Fruit fly (Drosophila melanogaster) whole organism, embryonic: ENCODE results near the gene Ddc.

Experiments used
- CG10267 ChIP-seq: fragments of 200-800 bp; sonication (Bioruptor generic); optimal IDR thresholded peaks from 2 replicates; lab custom pipeline; 2018; ENCODE audit warnings: missing biosample characterization, mild to moderate bottlenecking, missing genetic modification characterization, moderate library complexity
- CG11247 ChIP-seq: fragments of 200-800 bp; sonication (Bioruptor generic); IDR thresholded peaks from 2 replicates; pipeline ENCODE4 v1.3.6; 2022; ENCODE audit warnings: missing biosample characterization, missing genetic modification characterization
- CG11504 ChIP-seq: fragments of 200-800 bp; sonication (Bioruptor generic); optimal IDR thresholded peaks from 3 replicates; lab custom pipeline; 2019; ENCODE audit warnings: missing biosample characterization, mild to moderate bottlenecking, missing genetic modification characterization, moderate library complexity
- CG12155 ChIP-seq: fragments of 200-800 bp; sonication (Bioruptor generic); optimal IDR thresholded peaks from 3 replicates; lab custom pipeline; 2016; ENCODE audit warnings: missing biosample characterization, missing genetic modification characterization
- CG1233 ChIP-seq: fragments of 200-800 bp; sonication (Bioruptor generic); optimal IDR thresholded peaks from 4 replicates; lab custom pipeline; 2018; ENCODE audit warnings: missing biosample characterization, mild to moderate bottlenecking, missing genetic modification characterization
- CG12744 ChIP-seq: fragments of 200-800 bp; sonication (Bioruptor generic); optimal IDR thresholded peaks from 2 replicates; lab custom pipeline; 2016; ENCODE audit warnings: missing biosample characterization, missing genetic modification characterization
- CG13287 ChIP-seq: fragments of 200-800 bp; sonication (Bioruptor generic); IDR thresholded peaks from 2 replicates; pipeline ENCODE4 v1.3.6; 2022; ENCODE audit warnings: missing biosample characterization, missing genetic modification characterization; ENCODE audit not compliant: partially characterized antibody
- CG13894 ChIP-seq: fragments of 200-800 bp; sonication (Bioruptor generic); optimal IDR thresholded peaks from 3 replicates; lab custom pipeline; 2018; ENCODE audit warnings: missing biosample characterization, mild to moderate bottlenecking, missing genetic modification characterization, moderate library complexity
- CG14441 ChIP-seq: fragments of 200-800 bp; sonication (Bioruptor generic); IDR thresholded peaks from 2 replicates; pipeline ENCODE4 v1.3.6; 2022; ENCODE audit warnings: missing biosample characterization, missing genetic modification characterization
- CG14965 ChIP-seq: fragments of 200-800 bp; sonication (Bioruptor generic); optimal IDR thresholded peaks from 2 replicates; lab custom pipeline; 2016; ENCODE audit warnings: missing biosample characterization, missing genetic modification characterization, borderline replicate concordance
- CG15601 ChIP-seq: fragments of 200-800 bp; sonication (Bioruptor generic); optimal IDR thresholded peaks from 3 replicates; lab custom pipeline; 2019; ENCODE audit warnings: missing biosample characterization, mild to moderate bottlenecking, missing genetic modification characterization, moderate library complexity
- CG18476 ChIP-seq: fragments of 200-800 bp; sonication (Bioruptor generic); optimal IDR thresholded peaks from 2 replicates; lab custom pipeline; 2016; ENCODE audit warnings: missing biosample characterization, mild to moderate bottlenecking, missing genetic modification characterization
- CG18599 ChIP-seq: fragments of 200-800 bp; sonication (Bioruptor generic); optimal IDR thresholded peaks from 3 replicates; lab custom pipeline; 2017; ENCODE audit warnings: missing biosample characterization, missing genetic modification characterization, mild to moderate bottlenecking, moderate library complexity, missing genetic modification reagents
- CG18619 ChIP-seq: fragments of 200-800 bp; sonication (Bioruptor generic); optimal IDR thresholded peaks from 3 replicates; lab custom pipeline; 2017; ENCODE audit warnings: missing biosample characterization, mild to moderate bottlenecking, missing genetic modification characterization
- CG32772 ChIP-seq: fragments of 200-800 bp; sonication (Bioruptor generic); IDR thresholded peaks from 2 replicates; pipeline ENCODE4 v1.3.6; 2022; ENCODE audit warnings: missing biosample characterization, missing genetic modification characterization
- CG34224 ChIP-seq: fragments of 200-800 bp; sonication (Bioruptor generic); IDR thresholded peaks from 3 replicates; pipeline ENCODE4 v1.3.6; 2022; ENCODE audit warnings: missing biosample characterization, missing genetic modification characterization; ENCODE audit not compliant: partially characterized antibody
- CG6854 ChIP-seq: fragments of 200-800 bp; sonication (Bioruptor generic); optimal IDR thresholded peaks from 3 replicates; lab custom pipeline; 2017; ENCODE audit warnings: missing biosample characterization, mild to moderate bottlenecking, missing genetic modification characterization
- CG8478 ChIP-seq: fragments of >200 bp; optimal IDR thresholded peaks from 2 replicates; lab custom pipeline; 2018
- CG9609 ChIP-seq: fragments of 200-800 bp; sonication (Bioruptor generic); optimal IDR thresholded peaks from 3 replicates; lab custom pipeline; 2016; ENCODE audit warnings: missing biosample characterization, missing genetic modification characterization
- CG9876 ChIP-seq: fragments of 200-800 bp; sonication (Bioruptor generic); optimal IDR thresholded peaks from 2 replicates; lab custom pipeline; 2016; ENCODE audit warnings: missing biosample characterization, missing genetic modification characterization
- Dad ChIP-seq: fragments of 200-800 bp; sonication (Bioruptor generic); optimal IDR thresholded peaks from 3 replicates; lab custom pipeline; 2016; ENCODE audit warnings: missing biosample characterization, missing genetic modification characterization
- Dbx ChIP-seq: fragments of 200-800 bp; sonication (Bioruptor generic); IDR thresholded peaks from 3 replicates; pipeline ENCODE4 v1.3.6; 2022; ENCODE audit warnings: missing biosample characterization, missing genetic modification characterization
- Drgx ChIP-seq: fragments of 200-800 bp; sonication (Bioruptor generic); IDR thresholded peaks from 2 replicates; pipeline ENCODE4 v1.3.6; 2022; ENCODE audit warnings: missing biosample characterization, missing genetic modification characterization
- Fer2 ChIP-seq: fragments of 200-800 bp; sonication (Bioruptor generic); optimal IDR thresholded peaks from 2 replicates; lab custom pipeline; 2018; ENCODE audit warnings: missing biosample characterization, mild to moderate bottlenecking, missing genetic modification characterization, moderate library complexity
- HLH4C ChIP-seq: fragments of 200-800 bp; sonication (Bioruptor generic); IDR thresholded peaks from 3 replicates; pipeline ENCODE4 v1.3.6; 2022; ENCODE audit warnings: missing biosample characterization, missing genetic modification characterization; ENCODE audit not compliant: partially characterized antibody
- Hmr ChIP-seq: fragments of 200-800 bp; sonication (Bioruptor generic); optimal IDR thresholded peaks from 3 replicates; lab custom pipeline; 2017; ENCODE audit warnings: mild to moderate bottlenecking, missing biosample characterization, missing genetic modification reagents, missing genetic modification characterization
- Hsf ChIP-seq: fragments of 200-800 bp; sonication (Bioruptor generic); optimal IDR thresholded peaks from 3 replicates; lab custom pipeline; 2016; ENCODE audit warnings: missing biosample characterization, missing genetic modification characterization
- Meics ChIP-seq: fragments of 200-800 bp; sonication (Bioruptor generic); optimal IDR thresholded peaks from 2 replicates; lab custom pipeline; 2017; ENCODE audit warnings: missing biosample characterization, mild to moderate bottlenecking, missing genetic modification characterization
- Myb ChIP-seq: fragments of 200-800 bp; sonication (Bioruptor generic); optimal IDR thresholded peaks from 2 replicates; lab custom pipeline; 2016; ENCODE audit warnings: missing biosample characterization, missing genetic modification characterization
- NfI ChIP-seq: fragments of 200-800 bp; sonication (Bioruptor generic); optimal IDR thresholded peaks from 3 replicates; lab custom pipeline; 2018; ENCODE audit warnings: missing biosample characterization, mild to moderate bottlenecking, missing genetic modification characterization, moderate library complexity
- Sry-β ChIP-seq: fragments of 200-800 bp; sonication (Bioruptor generic); optimal IDR thresholded peaks from 2 replicates; lab custom pipeline; 2018; ENCODE audit warnings: missing biosample characterization, mild to moderate bottlenecking, missing genetic modification characterization, moderate library complexity
- Trl ChIP-seq, 3 experiments: fragments of >200 bp in 2 of 3; fragments of 200-800 bp in 1 of 3; sonication (Bioruptor generic) in 1 of 3; optimal IDR thresholded peaks; 2 replicates in 1 of 3; 3 replicates in 2 of 3; lab custom pipeline; 2016 to 2017; ENCODE audit warnings: missing biosample characterization in 1 of 3, missing genetic modification characterization in 1 of 3
- bbx ChIP-seq: fragments of 200-800 bp; sonication (Bioruptor generic); IDR thresholded peaks from 2 replicates; pipeline ENCODE4 v1.3.6; 2022; ENCODE audit warnings: missing biosample characterization, missing genetic modification characterization; ENCODE audit not compliant: partially characterized antibody
- dmrt99B ChIP-seq: fragments of 200-800 bp; sonication (Bioruptor generic); optimal IDR thresholded peaks from 2 replicates; lab custom pipeline; 2018; ENCODE audit warnings: missing biosample characterization, mild to moderate bottlenecking, missing genetic modification characterization, moderate library complexity
- emc ChIP-seq: fragments of 200-800 bp; sonication (Bioruptor generic); optimal IDR thresholded peaks from 2 replicates; lab custom pipeline; 2016; ENCODE audit warnings: missing biosample characterization, missing genetic modification characterization
- fu2 ChIP-seq: fragments of 200-800 bp; sonication (Bioruptor generic); optimal IDR thresholded peaks from 2 replicates; lab custom pipeline; 2016; ENCODE audit warnings: missing biosample characterization, missing genetic modification characterization
- gcm ChIP-seq: fragments of 200-800 bp; sonication (Bioruptor generic); optimal IDR thresholded peaks from 2 replicates; lab custom pipeline; 2019; ENCODE audit warnings: missing biosample characterization, mild to moderate bottlenecking, missing genetic modification characterization, moderate library complexity
- gem ChIP-seq: fragments of 200-800 bp; sonication (Bioruptor generic); optimal IDR thresholded peaks from 2 replicates; lab custom pipeline; 2019; ENCODE audit warnings: missing biosample characterization, mild to moderate bottlenecking, missing genetic modification characterization, moderate library complexity
- insv ChIP-seq, 2 experiments: fragments of 200-800 bp; sonication (Bioruptor generic); optimal IDR thresholded peaks; 3 replicates each; lab custom pipeline; 2016 to 2018; ENCODE audit warnings: missing biosample characterization in 2 of 2, missing genetic modification characterization in 2 of 2
- lbe ChIP-seq: fragments of 200-800 bp; sonication (Bioruptor generic); optimal IDR thresholded peaks from 2 replicates; lab custom pipeline; 2016; ENCODE audit warnings: missing biosample characterization, mild to moderate bottlenecking, missing genetic modification characterization
- odd ChIP-seq: fragments of 200-800 bp; sonication (Bioruptor generic); optimal IDR thresholded peaks from 2 replicates; lab custom pipeline; 2017; ENCODE audit warnings: missing biosample characterization, mild to moderate bottlenecking, missing genetic modification characterization
- seq ChIP-seq: fragments of 200-800 bp; sonication (Bioruptor generic); IDR thresholded peaks from 2 replicates; pipeline ENCODE4 v1.3.6; 2022; ENCODE audit warnings: missing biosample characterization, missing genetic modification characterization
- sima ChIP-seq: fragments of 200-800 bp; sonication (Bioruptor generic); optimal IDR thresholded peaks from 2 replicates; lab custom pipeline; 2016; ENCODE audit warnings: missing biosample characterization, missing genetic modification characterization
- slbo ChIP-seq: fragments of 200-800 bp; sonication (Bioruptor generic); IDR thresholded peaks from 2 replicates; pipeline ENCODE4 v1.3.6; 2022; ENCODE audit warnings: missing biosample characterization, missing genetic modification characterization
- slp2 ChIP-seq: fragments of 200-800 bp; sonication (Bioruptor generic); optimal IDR thresholded peaks from 2 replicates; lab custom pipeline; 2016; ENCODE audit warnings: missing biosample characterization, missing genetic modification characterization
- sqz ChIP-seq: fragments of 200-800 bp; sonication (Bioruptor generic); optimal IDR thresholded peaks from 3 replicates; lab custom pipeline; 2018; ENCODE audit warnings: missing biosample characterization, mild to moderate bottlenecking, missing genetic modification characterization
- sr ChIP-seq: fragments of 200-800 bp; sonication (Bioruptor generic); IDR thresholded peaks from 3 replicates; pipeline ENCODE4 v1.3.6; 2022; ENCODE audit warnings: missing biosample characterization, missing genetic modification characterization
- tio ChIP-seq: fragments of 200-800 bp; sonication (Bioruptor generic); optimal IDR thresholded peaks from 2 replicates; lab custom pipeline; 2017; ENCODE audit warnings: missing biosample characterization, missing genetic modification characterization, inconsistent platforms
- vnd ChIP-seq: fragments of 200-800 bp; sonication (Bioruptor generic); IDR thresholded peaks from 3 replicates; pipeline ENCODE4 v1.3.6; 2022; ENCODE audit warnings: missing biosample characterization, missing genetic modification characterization; ENCODE audit not compliant: partially characterized antibody

Ddc gene

dm6 chr2L:19131905-19132402 is 11.8 kb upstream of the Ddc start, which contains the start of the genes AsnRS and DCTN6-p27 (continued):
- TF ChIP-seq CG14965 (no peak), CG8478 (lab: Kevin White, UChicago) (no peak), CG18619 (GFP tag; lab: Kevin White, UChicago) (peak; percentile 38), bbx (peak; percentile 59), Hmr (GFP tag; lab: Kevin White, UChicago) (peak; percentile 66), slp2 (GFP tag; lab: Kevin White, UChicago) (peak; percentile 23), CG12744 (GFP tag; lab: Kevin White, UChicago) (peak; percentile 14), lbe (GFP tag; lab: Kevin White, UChicago) (peak; percentile 51), CG10267 (peak; percentile 93), emc (peak; percentile 21), odd (GFP tag; lab: Kevin White, UChicago) (no peak), sqz (no peak), NfI (peak; percentile 79), CG18476 (peak; percentile 58), slbo (peak; percentile 83), Sry-β (GFP tag; lab: Kevin White, UChicago) (peak; percentile 81), insv (GFP tag; optimal IDR thresholded peaks at IDR 0.05; lab: Kevin White, UChicago) (peak in 1 of 2 experiments; percentile 78), CG14441 (peak; percentile 50), CG34224 (GFP tag; lab: Robert Waterston, UW) (peak; percentile 71), dmrt99B (no peak), HLH4C (GFP tag; lab: Robert Waterston, UW) (peak; percentile 78), CG1233 (GFP tag; lab: Kevin White, UChicago) (peak; percentile 48), Meics (GFP tag; lab: Kevin White, UChicago) (peak; percentile 65), CG9876 (no peak), CG6854 (GFP tag; lab: Kevin White, UChicago) (no peak), Drgx (GFP tag; lab: Robert Waterston, UW) (0 out of 2 replicates have a peak, but pooled peaks have one; percentile 38), Dbx (GFP tag; lab: Robert Waterston, UW) (peak; percentile 72), gcm (GFP tag; lab: Kevin White, UChicago) (no peak), Fer2 (tag; lab: Kevin White, UChicago) (peak; percentile 67), CG11247 (GFP tag; lab: Robert Waterston, UW) (peak; percentile 69), tio (GFP tag; lab: Kevin White, UChicago) (no peak), seq (GFP tag; lab: Robert Waterston, UW) (peak; percentile 34; the same call in 1 of the 2 replicates), CG32772 (GFP tag; lab: Robert Waterston, UW) (0 out of 2 replicates have a peak, but pooled peaks have one; percentile 19), vnd (GFP tag; lab: Robert Waterston, UW) (peak; percentile 70), sima (no peak), Myb (peak; percentile 35), CG13287 (peak; percentile 80), gem (tag; lab: Kevin White, UChicago) (peak; percentile 76), CG13894 (peak; percentile 58), CG9609 (GFP tag; lab: Kevin White, UChicago) (peak; percentile 39), CG18599 (GFP tag; lab: Kevin White, UChicago) (peak; percentile 78), fu2 (GFP tag; lab: Kevin White, UChicago) (peak; percentile 21), CG15601 (tag; lab: Kevin White, UChicago) (peak; percentile 63), sr (GFP tag; lab: Robert Waterston, UW) (0 out of 3 replicates have a peak, but pooled peaks have one; percentile 25), CG12155 (GFP tag; lab: Kevin White, UChicago) (peak; percentile 80), Dad (GFP tag; lab: Kevin White, UChicago) (peak; percentile 21), Hsf (GFP tag; lab: Kevin White, UChicago) (peak; percentile 72), Trl (optimal IDR thresholded peaks at IDR 0.05; lab: Kevin White, UChicago) (no peak), Trl (GFP tag; optimal IDR thresholded peaks at IDR 0.05; lab: Kevin White, UChicago) (peak; percentile 57), CG11504 (tag; lab: Kevin White, UChicago) (peak; percentile 84)
